Worm (Caenorhabditis elegans) whole organism, L3 larva: Measurements from ENCODE around the gene gcy-8.

Experiments
- R02D3.7 ChIP-seq: fragments of 150-350 bp; optimal IDR thresholded peaks from 2 replicates; lab custom pipeline; 2014; ENCODE audit warnings: missing biosample characterization, missing genetic modification characterization
- ZK546.5 ChIP-seq: sonication (generic microtip); optimal IDR thresholded peaks from 2 replicates; lab custom pipeline; 2017; ENCODE audit warnings: missing biosample characterization, missing genetic modification characterization
- aly-2 ChIP-seq: fragments of 150-350 bp; optimal IDR thresholded peaks from 2 replicates; lab custom pipeline; 2014; ENCODE audit warnings: missing biosample characterization, missing genetic modification characterization
- ama-1 ChIP-seq: fragments of 150-350 bp; optimal IDR thresholded peaks from 2 replicates; lab custom pipeline; 2018
- ceh-16 ChIP-seq: sonication (generic microtip); optimal IDR thresholded peaks from 2 replicates; lab custom pipeline; 2017; ENCODE audit warnings: missing biosample characterization, missing genetic modification characterization
- ceh-28 ChIP-seq: fragments of 150-350 bp; optimal IDR thresholded peaks from 2 replicates; lab custom pipeline; 2014; ENCODE audit warnings: missing biosample characterization, missing genetic modification reagents, missing genetic modification characterization
- ceh-82 ChIP-seq: fragments of 150-350 bp; optimal IDR thresholded peaks from 2 replicates; lab custom pipeline; 2014; ENCODE audit warnings: missing biosample characterization, missing genetic modification characterization
- ceh-9 ChIP-seq: sonication (generic microtip); optimal IDR thresholded peaks from 2 replicates; lab custom pipeline; 2018; ENCODE audit warnings: missing biosample characterization, missing genetic modification characterization
- egl-27 ChIP-seq: sonication (generic microtip); optimal IDR thresholded peaks from 4 replicates; lab custom pipeline; 2017; ENCODE audit warnings: missing biosample characterization, missing genetic modification reagents, missing genetic modification characterization
- egl-5 ChIP-seq: fragments of 150-350 bp; optimal IDR thresholded peaks from 2 replicates; lab custom pipeline; 2017; ENCODE audit warnings: missing biosample characterization, missing genetic modification reagents, missing genetic modification characterization, inconsistent platforms
- elt-1 ChIP-seq: fragments of 150-350 bp; optimal IDR thresholded peaks from 2 replicates; lab custom pipeline; 2014; ENCODE audit warnings: missing biosample characterization, missing genetic modification characterization
- elt-2 ChIP-seq: sonication (generic microtip); optimal IDR thresholded peaks from 2 replicates; lab custom pipeline; 2016; ENCODE audit warnings: missing genetic modification reagents, mild to moderate bottlenecking, missing genetic modification characterization, missing compliant biosample characterization
- elt-3 ChIP-seq, 3 experiments: fragments of 150-350 bp in 1 of 3; sonication (generic microtip) in 2 of 3; optimal IDR thresholded peaks; 2 replicates in 2 of 3; 4 replicates in 1 of 3; lab custom pipeline; 2014 to 2017; ENCODE audit warnings: missing biosample characterization in 3 of 3, missing genetic modification characterization in 3 of 3
- eor-1 ChIP-seq, 2 experiments: fragments of 150-350 bp; optimal IDR thresholded peaks; 2 replicates each; lab custom pipeline; 2014 to 2018; ENCODE audit warnings: missing biosample characterization in 2 of 2, missing genetic modification characterization in 2 of 2
- fos-1 ChIP-seq: fragments of 150-350 bp; optimal IDR thresholded peaks from 2 replicates; lab custom pipeline; 2014; ENCODE audit warnings: missing biosample characterization, missing genetic modification characterization
- hmg-11 ChIP-seq: sonication (generic microtip); optimal IDR thresholded peaks from 2 replicates; lab custom pipeline; 2016; ENCODE audit warnings: missing genetic modification characterization, missing compliant biosample characterization
- jun-1 ChIP-seq: fragments of 150-350 bp; optimal IDR thresholded peaks from 2 replicates; lab custom pipeline; 2014; ENCODE audit warnings: missing biosample characterization, missing genetic modification reagents, missing genetic modification characterization
- lin-15B ChIP-seq: fragments of 150-350 bp; optimal IDR thresholded peaks from 2 replicates; lab custom pipeline; 2014; ENCODE audit warnings: missing biosample characterization, missing genetic modification characterization
- lin-39 ChIP-seq: fragments of 150-350 bp; optimal IDR thresholded peaks from 2 replicates; lab custom pipeline; 2018; ENCODE audit warnings: missing biosample characterization, missing genetic modification reagents, missing genetic modification characterization
- lsy-12 ChIP-seq: sonication (generic microtip); optimal IDR thresholded peaks from 2 replicates; lab custom pipeline; 2016; ENCODE audit warnings: mild to moderate bottlenecking, missing genetic modification characterization, missing compliant biosample characterization
- mdl-1 ChIP-seq: fragments of 150-350 bp; optimal IDR thresholded peaks from 2 replicates; lab custom pipeline; 2014; ENCODE audit warnings: missing biosample characterization, missing genetic modification characterization
- mml-1 ChIP-seq: fragments of 150-350 bp; sonication (generic microtip); optimal IDR thresholded peaks from 3 replicates; lab custom pipeline; 2014; ENCODE audit warnings: missing biosample characterization, missing genetic modification characterization
- nfya-1 ChIP-seq: sonication (generic microtip); optimal IDR thresholded peaks from 2 replicates; lab custom pipeline; 2017; ENCODE audit warnings: missing genetic modification characterization, mild to moderate bottlenecking, missing compliant biosample characterization, antibody characterized with exemption, moderate library complexity; ENCODE audit not compliant: insufficient read depth
- nhr-11 ChIP-seq: fragments of 150-350 bp; optimal IDR thresholded peaks from 2 replicates; lab custom pipeline; 2014; ENCODE audit warnings: missing biosample characterization, missing genetic modification characterization
- nhr-12 ChIP-seq: fragments of 150-350 bp; optimal IDR thresholded peaks from 2 replicates; lab custom pipeline; 2014; ENCODE audit warnings: missing biosample characterization, missing genetic modification characterization
- nhr-23 ChIP-seq: fragments of 150-350 bp; optimal IDR thresholded peaks from 2 replicates; lab custom pipeline; 2014; ENCODE audit warnings: missing biosample characterization, missing genetic modification reagents, missing genetic modification characterization
- nhr-237 ChIP-seq: fragments of 150-350 bp; optimal IDR thresholded peaks from 2 replicates; lab custom pipeline; 2014; ENCODE audit warnings: missing biosample characterization, missing genetic modification characterization
- nhr-25 ChIP-seq: sonication (generic microtip); optimal IDR thresholded peaks from 2 replicates; lab custom pipeline; 2017; ENCODE audit warnings: missing biosample characterization, missing genetic modification characterization
- nhr-28 ChIP-seq: fragments of 150-350 bp; optimal IDR thresholded peaks from 2 replicates; lab custom pipeline; 2014; ENCODE audit warnings: missing biosample characterization, missing genetic modification characterization
- nhr-43 ChIP-seq: sonication (generic microtip); optimal IDR thresholded peaks from 2 replicates; lab custom pipeline; 2016; ENCODE audit warnings: mild to moderate bottlenecking, missing genetic modification characterization, missing compliant biosample characterization; ENCODE audit not compliant: poor library complexity, severe bottlenecking
- nhr-67 ChIP-seq: fragments of 150-350 bp; optimal IDR thresholded peaks from 2 replicates; lab custom pipeline; 2014; ENCODE audit warnings: missing biosample characterization, missing genetic modification characterization
- nhr-76 ChIP-seq: fragments of 150-350 bp; sonication (generic microtip); optimal IDR thresholded peaks from 5 replicates; lab custom pipeline; 2014; ENCODE audit warnings: missing biosample characterization, missing genetic modification characterization
- nhr-77 ChIP-seq: fragments of 150-350 bp; optimal IDR thresholded peaks from 2 replicates; lab custom pipeline; 2014; ENCODE audit warnings: missing biosample characterization, missing genetic modification characterization
- pha-4 ChIP-seq: fragments of 150-350 bp; optimal IDR thresholded peaks from 2 replicates; lab custom pipeline; 2014; ENCODE audit warnings: missing biosample characterization, missing genetic modification reagents, missing genetic modification characterization
- pqm-1 ChIP-seq: fragments of 150-350 bp; optimal IDR thresholded peaks from 2 replicates; lab custom pipeline; 2017; ENCODE audit warnings: missing biosample characterization, missing genetic modification characterization, inconsistent platforms
- sea-2 ChIP-seq: fragments of 150-350 bp; sonication (generic microtip); optimal IDR thresholded peaks from 4 replicates; lab custom pipeline; 2014; ENCODE audit warnings: missing biosample characterization, missing genetic modification reagents, missing genetic modification characterization
- skn-1 ChIP-seq: fragments of 150-350 bp; optimal IDR thresholded peaks from 2 replicates; lab custom pipeline; 2014; ENCODE audit warnings: missing biosample characterization, missing genetic modification characterization
- snpc-4 ChIP-seq: fragments of 150-350 bp; optimal IDR thresholded peaks from 2 replicates; lab custom pipeline; 2014; ENCODE audit warnings: missing biosample characterization, missing genetic modification characterization
- tbx-2 ChIP-seq: sonication (generic microtip); optimal IDR thresholded peaks from 2 replicates; lab custom pipeline; 2016; ENCODE audit warnings: mild to moderate bottlenecking, missing genetic modification characterization, missing compliant biosample characterization
- unc-62 ChIP-seq: fragments of 150-350 bp; sonication (generic microtip); optimal IDR thresholded peaks from 4 replicates; lab custom pipeline; 2014; ENCODE audit warnings: missing biosample characterization, missing genetic modification reagents, missing genetic modification characterization
- zag-1 ChIP-seq: fragments of 150-350 bp; optimal IDR thresholded peaks from 2 replicates; lab custom pipeline; 2014; ENCODE audit warnings: missing biosample characterization, missing genetic modification characterization
- ztf-11 ChIP-seq: fragments of 150-350 bp; optimal IDR thresholded peaks from 2 replicates; lab custom pipeline; 2014; ENCODE audit warnings: missing biosample characterization, missing genetic modification characterization
- ztf-4 ChIP-seq: fragments of 150-350 bp; optimal IDR thresholded peaks from 2 replicates; lab custom pipeline; 2014; ENCODE audit warnings: missing biosample characterization, missing genetic modification characterization

Gene gcy-8

ce11 chrIV:7903359-7903758 is 24.6 kb upstream of the gcy-8 start, which contains the start of gene C49H3.6:
Gene C49H3.6, plus strand, starts transcription at chrIV:7903738.
- TF ChIP-seq ceh-16 (no peak), ztf-11 (tag; lab: Kevin White, UChicago) (no peak), nhr-23 (tag; lab: Kevin White, UChicago) (no peak), ceh-82 (tag; lab: Kevin White, UChicago) (no peak), zag-1 (tag; lab: Kevin White, UChicago) (no peak), lin-15B (tag; lab: Kevin White, UChicago) (peak; percentile 34), fos-1 (tag; lab: Kevin White, UChicago) (no peak), ZK546.5 (tag; lab: Kevin White, UChicago) (no peak), nfya-1 (tag; lab: Kevin White, UChicago) (peak; percentile 68), eor-1 (tag; optimal IDR thresholded peaks at IDR 0.05; lab: Kevin White, UChicago) (no peak), nhr-237 (tag; lab: Kevin White, UChicago) (no peak), ceh-28 (tag; lab: Kevin White, UChicago) (no peak), lin-39 (tag; lab: Kevin White, UChicago) (peak; percentile 25), ceh-9 (tag; lab: Kevin White, UChicago) (no peak), elt-1 (tag; lab: Kevin White, UChicago) (no peak), skn-1 (tag; lab: Kevin White, UChicago) (peak; percentile 4), elt-2 (tag; lab: Kevin White, UChicago) (no peak), hmg-11 (peak; percentile 56), pha-4 (tag; lab: Kevin White, UChicago) (peak; percentile 0), tbx-2 (tag; lab: Kevin White, UChicago) (no peak), nhr-67 (tag; lab: Kevin White, UChicago) (no peak), egl-27 (tag; lab: Kevin White, UChicago) (no peak)

- TF ChIP-seq elt-1 (tag; lab: Kevin White, UChicago) = no peak
- no peak for TF ChIP-seq eor-1 (tag; optimal IDR thresholded peaks at IDR 0.05; lab: Kevin White, UChicago)
- TF ChIP-seq egl-5 (tag; lab: Kevin White, UChicago) = no peak
- no peak for TF ChIP-seq jun-1 (tag; lab: Kevin White, UChicago)
- no peak for TF ChIP-seq nhr-11
- TF ChIP-seq nfya-1 (tag; lab: Kevin White, UChicago) = no peak
- TF ChIP-seq aly-2 = no peak
- TF ChIP-seq ceh-82 (tag; lab: Kevin White, UChicago) = no peak
- no peak for TF ChIP-seq nhr-77 (tag; lab: Kevin White, UChicago)
Measured at ce11 chrIV:7906643-7907042, 21.3 kb upstream of the gcy-8 start.

ce11 chrIV:7909455-7910141 is 18.4 kb upstream of the gcy-8 start:
- no peak for TF ChIP-seq jun-1 (tag; lab: Kevin White, UChicago)
- TF ChIP-seq nhr-11 = no peak
- TF ChIP-seq mdl-1 (tag; lab: Kevin White, UChicago) = no peak
- no peak for TF ChIP-seq eor-1 (tag; optimal IDR thresholded peaks at IDR 0.05; lab: Kevin White, UChicago)
- TF ChIP-seq egl-27 (tag; lab: Kevin White, UChicago) = no peak
- TF ChIP-seq nhr-23 (tag; lab: Kevin White, UChicago) = no peak
- TF ChIP-seq elt-2 (tag; lab: Kevin White, UChicago) = peak; percentile 22
- TF ChIP-seq tbx-2 (tag; lab: Kevin White, UChicago) = no peak
- no peak for TF ChIP-seq pqm-1 (tag; lab: Kevin White, UChicago)
- no peak for TF ChIP-seq nhr-76 (tag; lab: Kevin White, UChicago)
- no peak for TF ChIP-seq aly-2
- TF ChIP-seq unc-62 (GFP tag; lab: Kevin White, UChicago) = no peak
- no peak for TF ChIP-seq nhr-77 (tag; lab: Kevin White, UChicago)
- TF ChIP-seq skn-1 (tag; lab: Kevin White, UChicago) = no peak
- TF ChIP-seq ztf-11 (tag; lab: Kevin White, UChicago) = no peak
- TF ChIP-seq nhr-12 = no peak
- TF ChIP-seq elt-1 (tag; lab: Kevin White, UChicago) = no peak
- no peak for TF ChIP-seq snpc-4 (tag; lab: Kevin White, UChicago)
- no peak for TF ChIP-seq sea-2
- TF ChIP-seq pha-4 (tag; lab: Kevin White, UChicago) = peak; percentile 35
- no peak for TF ChIP-seq nhr-43 (tag; lab: Kevin White, UChicago)
- no peak for TF ChIP-seq R02D3.7
- no peak for TF ChIP-seq nhr-25 (tag; lab: Kevin White, UChicago)
- no peak for TF ChIP-seq ztf-4 (tag; lab: Kevin White, UChicago)
- no peak for TF ChIP-seq ceh-82 (tag; lab: Kevin White, UChicago)
- no peak for TF ChIP-seq egl-5 (tag; lab: Kevin White, UChicago)
- TF ChIP-seq nhr-28 (tag; lab: Kevin White, UChicago) = no peak
- TF ChIP-seq hmg-11 = peak; percentile 28
- no peak for TF ChIP-seq fos-1 (tag; lab: Kevin White, UChicago)
- TF ChIP-seq nfya-1 (tag; lab: Kevin White, UChicago) = peak; percentile 35
- no peak for TF ChIP-seq elt-3 (tag; optimal IDR thresholded peaks at IDR 0.05; lab: Kevin White, UChicago)
- no peak for TF ChIP-seq lsy-12 (tag; lab: Kevin White, UChicago)
- TF ChIP-seq ama-1 = peak; percentile 22
- peak; percentile 1 for TF ChIP-seq lin-15B (tag; lab: Kevin White, UChicago)
- TF ChIP-seq nhr-67 (tag; lab: Kevin White, UChicago) = no peak
- peak; percentile 73 for TF ChIP-seq lin-39 (tag; lab: Kevin White, UChicago)
- no peak for TF ChIP-seq mml-1 (tag; lab: Kevin White, UChicago)
- TF ChIP-seq, all 47 proteins: peak for 7
